Fruit fly (Drosophila melanogaster) whole organism, prepupa: ENCODE measurements around the gene Nedd8.

Experiments used
- Blimp-1 ChIP-seq: fragments of 200-800 bp; sonication (Bioruptor generic); optimal IDR thresholded peaks from 3 replicates; lab custom pipeline; 2017; ENCODE audit warnings: missing biosample characterization, missing genetic modification characterization, mild to moderate bottlenecking, moderate library complexity, missing genetic modification reagents
- CG10669 ChIP-seq: fragments of 200-800 bp; sonication (Bioruptor generic); optimal IDR thresholded peaks from 3 replicates; lab custom pipeline; 2018; ENCODE audit warnings: missing biosample characterization, mild to moderate bottlenecking, missing genetic modification characterization, moderate library complexity
- CG11294 ChIP-seq: fragments of 200-800 bp; sonication (Bioruptor generic); IDR thresholded peaks from 2 replicates; pipeline ENCODE4 v1.3.6; 2022; ENCODE audit warnings: missing biosample characterization, missing genetic modification characterization
- CG11902 ChIP-seq: fragments of 200-800 bp; sonication (Bioruptor generic); optimal IDR thresholded peaks from 3 replicates; lab custom pipeline; 2016; ENCODE audit warnings: missing biosample characterization, missing genetic modification characterization
- CG16779 ChIP-seq: fragments of 200-800 bp; sonication (Bioruptor generic); optimal IDR thresholded peaks from 3 replicates; lab custom pipeline; 2017; ENCODE audit warnings: missing biosample characterization, mild to moderate bottlenecking, missing genetic modification characterization
- CG3032 ChIP-seq: fragments of 200-800 bp; optimal IDR thresholded peaks from 2 replicates; lab custom pipeline; 2019; ENCODE audit warnings: missing biosample characterization, mild to moderate bottlenecking, missing genetic modification characterization, moderate library complexity
- CG31627 ChIP-seq: fragments of 200-800 bp; sonication (Bioruptor generic); optimal IDR thresholded peaks from 3 replicates; lab custom pipeline; 2016; ENCODE audit warnings: missing biosample characterization, missing genetic modification characterization
- CG34406 ChIP-seq: fragments of 200-800 bp; sonication (Bioruptor generic); optimal IDR thresholded peaks from 3 replicates; lab custom pipeline; 2016; ENCODE audit warnings: missing biosample characterization, missing genetic modification characterization
- CG4318 ChIP-seq: fragments of 200-800 bp; sonication (Bioruptor generic); optimal IDR thresholded peaks from 3 replicates; lab custom pipeline; 2017; ENCODE audit warnings: missing biosample characterization, mild to moderate bottlenecking, missing genetic modification characterization
- CG6808 ChIP-seq: fragments of 200-800 bp; sonication (Bioruptor generic); optimal IDR thresholded peaks from 3 replicates; lab custom pipeline; 2017; ENCODE audit warnings: missing biosample characterization, missing genetic modification characterization, mild to moderate bottlenecking, moderate library complexity, missing genetic modification reagents
- CG6854 ChIP-seq: fragments of 200-800 bp; sonication (Bioruptor generic); optimal IDR thresholded peaks from 2 replicates; lab custom pipeline; 2017; ENCODE audit warnings: missing biosample characterization, mild to moderate bottlenecking, missing genetic modification characterization
- CG7368 ChIP-seq: fragments of 200-800 bp; sonication (Bioruptor generic); optimal IDR thresholded peaks from 3 replicates; lab custom pipeline; 2016; ENCODE audit warnings: missing biosample characterization, missing genetic modification characterization
- CG8119 ChIP-seq: fragments of 200-800 bp; sonication (Bioruptor generic); IDR thresholded peaks from 3 replicates; pipeline ENCODE4 v1.3.6; 2022; ENCODE audit warnings: missing biosample characterization, missing genetic modification characterization
- CG8319 ChIP-seq: fragments of 200-800 bp; sonication (Bioruptor generic); optimal IDR thresholded peaks from 3 replicates; lab custom pipeline; 2016; ENCODE audit warnings: missing biosample characterization, missing genetic modification characterization
- CG8632 ChIP-seq: fragments of 200-800 bp; sonication (Bioruptor generic); optimal IDR thresholded peaks from 3 replicates; lab custom pipeline; 2016; ENCODE audit warnings: missing biosample characterization, missing genetic modification characterization
- CG9139 ChIP-seq: fragments of 200-800 bp; sonication (Bioruptor generic); optimal IDR thresholded peaks from 3 replicates; lab custom pipeline; 2017; ENCODE audit warnings: missing biosample characterization, mild to moderate bottlenecking, missing genetic modification characterization
- Eip75B ChIP-seq: fragments of 200-800 bp; sonication (Bioruptor generic); optimal IDR thresholded peaks from 3 replicates; lab custom pipeline; 2016; ENCODE audit warnings: missing biosample characterization, missing genetic modification characterization
- Eip78C ChIP-seq: fragments of 200-800 bp; sonication (Bioruptor generic); peaks from one replicate; lab custom pipeline; 2016; ENCODE audit warnings: missing biosample characterization, missing genetic modification characterization
- Eip93F ChIP-seq: fragments of 200-800 bp; sonication (Bioruptor generic); optimal IDR thresholded peaks from 2 replicates; lab custom pipeline; 2016; ENCODE audit warnings: missing biosample characterization, mild to moderate bottlenecking, missing genetic modification characterization
- Ets21C ChIP-seq: fragments of 200-800 bp; sonication (Bioruptor generic); optimal IDR thresholded peaks from 3 replicates; lab custom pipeline; 2016; ENCODE audit warnings: missing biosample characterization, missing genetic modification characterization
- Ets96B ChIP-seq: fragments of 200-800 bp; optimal IDR thresholded peaks from 2 replicates; lab custom pipeline; 2019; ENCODE audit warnings: missing biosample characterization, mild to moderate bottlenecking, missing genetic modification characterization, moderate library complexity
- Gug ChIP-seq: fragments of 200-800 bp; sonication (Bioruptor generic); IDR thresholded peaks from 2 replicates; pipeline ENCODE4 v1.3.6; 2022; ENCODE audit warnings: missing biosample characterization, missing genetic modification characterization
- Hr38 ChIP-seq: sonication (Bioruptor generic); optimal IDR thresholded peaks from 2 replicates; lab custom pipeline; 2016; ENCODE audit warnings: missing biosample characterization, missing genetic modification characterization
- Hr4 ChIP-seq: fragments of 200-800 bp; sonication (Bioruptor generic); optimal IDR thresholded peaks from 3 replicates; lab custom pipeline; 2016; ENCODE audit warnings: missing biosample characterization, missing genetic modification characterization
- Lpt ChIP-seq: fragments of 200-800 bp; sonication (Bioruptor generic); optimal IDR thresholded peaks from 3 replicates; lab custom pipeline; 2016; ENCODE audit warnings: missing biosample characterization, missing genetic modification characterization
- Met ChIP-seq: fragments of 200-800 bp; sonication (Bioruptor generic); optimal IDR thresholded peaks from 3 replicates; lab custom pipeline; 2016; ENCODE audit warnings: missing biosample characterization, missing genetic modification characterization
- OdsH ChIP-seq: fragments of 200-800 bp; sonication (Bioruptor generic); optimal IDR thresholded peaks from 3 replicates; lab custom pipeline; 2016; ENCODE audit warnings: missing biosample characterization, missing genetic modification characterization
- Smox ChIP-seq: fragments of 200-800 bp; sonication (Bioruptor generic); optimal IDR thresholded peaks from 3 replicates; lab custom pipeline; 2016; ENCODE audit warnings: missing biosample characterization, missing genetic modification characterization
- Sox102F ChIP-seq: fragments of 200-800 bp; sonication (Bioruptor generic); optimal IDR thresholded peaks from 2 replicates; lab custom pipeline; 2016; ENCODE audit warnings: missing biosample characterization, mild to moderate bottlenecking, missing genetic modification characterization
- Sox14 ChIP-seq: fragments of 200-800 bp; sonication (Bioruptor generic); optimal IDR thresholded peaks from 3 replicates; lab custom pipeline; 2016; ENCODE audit warnings: missing biosample characterization, missing genetic modification characterization
- Sox15 ChIP-seq: fragments of 200-800 bp; sonication (Bioruptor generic); optimal IDR thresholded peaks from 3 replicates; lab custom pipeline; 2016; ENCODE audit warnings: missing biosample characterization, missing genetic modification characterization
- cyc ChIP-seq: fragments of 200-800 bp; sonication (Bioruptor generic); optimal IDR thresholded peaks from 3 replicates; lab custom pipeline; 2016; ENCODE audit warnings: missing biosample characterization, missing genetic modification characterization
- dac ChIP-seq: fragments of 200-800 bp; sonication (Bioruptor generic); optimal IDR thresholded peaks from 2 replicates; lab custom pipeline; 2017; ENCODE audit warnings: missing biosample characterization, mild to moderate bottlenecking, missing genetic modification characterization
- eg ChIP-seq: fragments of 200-800 bp; sonication (Bioruptor generic); IDR thresholded peaks from 3 replicates; pipeline ENCODE4 v1.3.6; 2022; ENCODE audit warnings: missing biosample characterization, missing genetic modification characterization
- esn ChIP-seq: fragments of 200-800 bp; sonication (Bioruptor generic); optimal IDR thresholded peaks from 2 replicates; lab custom pipeline; 2016; ENCODE audit warnings: missing biosample characterization, mild to moderate bottlenecking, missing genetic modification characterization, moderate library complexity
- fd59A ChIP-seq: fragments of 200-800 bp; sonication (Bioruptor generic); optimal IDR thresholded peaks from 2 replicates; lab custom pipeline; 2017; ENCODE audit warnings: missing biosample characterization, mild to moderate bottlenecking, missing genetic modification characterization, missing genetic modification reagents
- fd85E ChIP-seq: fragments of 200-800 bp; sonication (Bioruptor generic); optimal IDR thresholded peaks from 3 replicates; lab custom pipeline; 2016; ENCODE audit warnings: missing biosample characterization, missing genetic modification characterization
- lz ChIP-seq: fragments of 200-800 bp; sonication (Bioruptor generic); optimal IDR thresholded peaks from 3 replicates; lab custom pipeline; 2016; ENCODE audit warnings: missing biosample characterization, missing genetic modification characterization
- net ChIP-seq: fragments of 200-800 bp; sonication (Bioruptor generic); optimal IDR thresholded peaks from 3 replicates; lab custom pipeline; 2016; ENCODE audit warnings: missing biosample characterization, missing genetic modification characterization
- pdm3 ChIP-seq: fragments of 200-800 bp; sonication (Bioruptor generic); optimal IDR thresholded peaks from 3 replicates; lab custom pipeline; 2016; ENCODE audit warnings: missing biosample characterization, missing genetic modification characterization
- salr ChIP-seq, 2 experiments: fragments of 200-800 bp; sonication (Bioruptor generic); optimal IDR thresholded peaks; 3 replicates each; lab custom pipeline; 2016 to 2018; ENCODE audit warnings: missing biosample characterization in 2 of 2, missing genetic modification characterization in 2 of 2, mild to moderate bottlenecking in 1 of 2
- spab ChIP-seq: fragments of 200-800 bp; sonication (Bioruptor generic); optimal IDR thresholded peaks from 2 replicates; lab custom pipeline; 2017; ENCODE audit warnings: missing biosample characterization, mild to moderate bottlenecking, missing genetic modification characterization, missing genetic modification reagents
- ss ChIP-seq, 2 experiments: fragments of 200-800 bp; sonication (Bioruptor generic); optimal IDR thresholded peaks; 2 replicates in 1 of 2; 3 replicates in 1 of 2; lab custom pipeline; 2017 to 2018; ENCODE audit warnings: mild to moderate bottlenecking in 2 of 2, missing biosample characterization in 2 of 2, missing genetic modification characterization in 2 of 2, moderate library complexity in 1 of 2
- topi ChIP-seq: fragments of 200-800 bp; sonication (Bioruptor generic); optimal IDR thresholded peaks from 3 replicates; lab custom pipeline; 2016; ENCODE audit warnings: missing biosample characterization, missing genetic modification characterization
- vri ChIP-seq: fragments of 200-800 bp; sonication (Bioruptor generic); optimal IDR thresholded peaks from 3 replicates; lab custom pipeline; 2016; ENCODE audit warnings: missing biosample characterization, mild to moderate bottlenecking, missing genetic modification characterization

The Nedd8 gene

DNA sequence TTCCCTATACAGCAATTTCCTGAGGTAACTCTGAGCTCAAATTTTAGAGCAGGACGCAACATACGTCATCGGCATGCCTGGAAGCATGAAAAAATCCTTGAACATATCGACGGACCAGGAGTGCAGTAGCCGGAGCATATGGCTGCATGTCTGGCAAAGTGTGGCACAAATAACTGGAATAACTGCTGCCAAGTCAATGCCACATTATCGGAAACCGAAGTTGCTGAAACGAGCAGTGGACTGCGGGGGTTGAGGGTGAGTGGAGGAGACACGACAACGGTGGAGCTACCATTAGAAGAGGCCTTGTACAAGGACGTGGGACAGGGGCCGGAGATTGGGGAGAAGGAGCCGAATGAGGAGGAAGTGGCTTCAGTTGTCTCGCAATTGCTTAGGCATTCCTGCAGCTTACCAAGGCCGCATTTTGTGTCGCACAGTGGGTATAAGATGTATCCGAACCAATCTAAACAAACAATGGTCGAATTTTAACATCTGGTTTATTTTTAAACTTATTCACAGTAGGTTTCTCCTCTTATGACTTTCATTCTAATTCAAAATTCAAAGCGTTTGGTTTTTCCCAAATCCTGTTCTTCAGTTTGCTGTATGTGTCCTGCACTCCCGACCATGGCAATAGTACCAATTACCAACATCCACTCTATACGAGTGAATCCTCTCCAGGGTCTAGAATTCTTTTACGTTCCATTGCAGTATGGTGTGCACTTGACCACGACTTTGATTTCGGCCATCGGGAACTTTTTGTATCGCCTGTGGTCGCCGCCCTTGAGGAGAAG lies 5.7 kb downstream of the Nedd8 start, which contains the start of gene CG46304 (continued):
- TF ChIP-seq Gug (GFP tag; lab: Robert Waterston, UW) (no peak), Sox14 (GFP tag; lab: Kevin White, UChicago) (peak; percentile 68), salr (GFP tag; optimal IDR thresholded peaks at IDR 0.05; lab: Kevin White, UChicago) (no peak), CG11902 (GFP tag; lab: Kevin White, UChicago) (peak; percentile 6), CG16779 (tag; lab: Kevin White, UChicago) (no peak), Sox15 (peak; percentile 22), topi (GFP tag; lab: Kevin White, UChicago) (peak; percentile 59), cyc (GFP tag; lab: Kevin White, UChicago) (peak; percentile 25), ss (GFP tag; optimal IDR thresholded peaks at IDR 0.05; lab: Kevin White, UChicago) (peak in 1 of 2 experiments; percentile 33), Lpt (GFP tag; lab: Kevin White, UChicago) (peak; percentile 61), Met (GFP tag; lab: Kevin White, UChicago) (peak; percentile 55), Ets21C (GFP tag; lab: Kevin White, UChicago) (peak; percentile 12), Sox102F (peak; percentile 35), Eip75B (GFP tag; lab: Kevin White, UChicago) (peak; percentile 29), Hr4 (GFP tag; lab: Kevin White, UChicago) (peak; percentile 23), lz (GFP tag; lab: Kevin White, UChicago) (peak; percentile 53), CG9139 (GFP tag; lab: Kevin White, UChicago) (no peak), CG8319 (GFP tag; lab: Kevin White, UChicago) (no peak), CG7368 (GFP tag; lab: Kevin White, UChicago) (no peak), eg (GFP tag; lab: Robert Waterston, UW) (0 out of 3 replicates have a peak, but pooled peaks have one; percentile 13), CG10669 (peak; percentile 33), Smox (GFP tag; lab: Kevin White, UChicago) (peak; percentile 35), Eip78C (peak; percentile 85), CG31627 (GFP tag; lab: Kevin White, UChicago) (peak; percentile 54), vri (GFP tag; lab: Kevin White, UChicago) (no peak), CG3032 (tag; lab: Kevin White, UChicago) (peak; percentile 55), fd85E (GFP tag; lab: Kevin White, UChicago) (no peak), CG4318 (no peak), fd59A (GFP tag; lab: Kevin White, UChicago) (peak; percentile 62), dac (GFP tag; lab: Kevin White, UChicago) (no peak), net (GFP tag; lab: Kevin White, UChicago) (no peak), CG8119 (GFP tag; lab: Robert Waterston, UW) (no peak), Ets96B (tag; lab: Kevin White, UChicago) (peak; percentile 38), Blimp-1 (no peak), pdm3 (peak; percentile 33), CG6854 (GFP tag; lab: Kevin White, UChicago) (no peak), spab (GFP tag; lab: Kevin White, UChicago) (peak; percentile 51)

dm6 chr2L:18944175-18945012 lies 7.2 kb downstream of the Nedd8 start:
- TF ChIP-seq CG8119 (GFP tag; lab: Robert Waterston, UW): no peak
- TF ChIP-seq Hr4 (GFP tag; lab: Kevin White, UChicago): no peak
- TF ChIP-seq Eip78C: peak; percentile 68
- peak; percentile 47 for TF ChIP-seq Eip75B (GFP tag; lab: Kevin White, UChicago)
- TF ChIP-seq CG31627 (GFP tag; lab: Kevin White, UChicago): no peak
- no peak for TF ChIP-seq Sox14 (GFP tag; lab: Kevin White, UChicago)
- peak; percentile 0 for TF ChIP-seq CG6808
- TF ChIP-seq OdsH: no peak
- TF ChIP-seq lz (GFP tag; lab: Kevin White, UChicago): no peak
- no peak for TF ChIP-seq Sox102F
- no peak for TF ChIP-seq Hr38 (GFP tag; lab: Kevin White, UChicago)
- no peak for TF ChIP-seq Smox (GFP tag; lab: Kevin White, UChicago)
- peak; percentile 66 for TF ChIP-seq Eip93F (GFP tag; lab: Kevin White, UChicago)
- TF ChIP-seq fd85E (GFP tag; lab: Kevin White, UChicago): no peak
- no peak for TF ChIP-seq fd59A (GFP tag; lab: Kevin White, UChicago)
- TF ChIP-seq eg (GFP tag; lab: Robert Waterston, UW): no peak
- no peak for TF ChIP-seq CG8632
- TF ChIP-seq CG16779 (tag; lab: Kevin White, UChicago): peak; percentile 29
- no peak for TF ChIP-seq CG7368 (GFP tag; lab: Kevin White, UChicago)
- TF ChIP-seq esn (GFP tag; lab: Kevin White, UChicago): no peak
- TF ChIP-seq CG11294 (GFP tag; lab: Robert Waterston, UW): no peak
- TF ChIP-seq Ets96B (tag; lab: Kevin White, UChicago): no peak
- no peak for TF ChIP-seq CG34406 (GFP tag; lab: Kevin White, UChicago)
